Worm (Caenorhabditis elegans): ENCODE measurements around the gene lbp-3.
A peak's percentile ranks its signal among the peaks of the same experiment; 100 is the strongest.

ce11 chrX:3283189-3283588 is 26.0 kb downstream of the lbp-3 start:
- TF ChIP-seq nhr-11 (tag; optimal IDR thresholded peaks at IDR 0.05) (no peak), dmd-4 (tag; optimal IDR thresholded peaks at IDR 0.05; ENCODE audit: borderline replicate concordance) (no peak), unc-3 (GFP tag; conservative IDR thresholded peaks at IDR 0.05) (no peak), unc-3 (tag; optimal IDR thresholded peaks at IDR 0.05) (no peak), pros-1 (tag; optimal IDR thresholded peaks at IDR 0.05) (no peak), lim-6 (tag; optimal IDR thresholded peaks at IDR 0.05) (no peak), mec-3 (tag; optimal IDR thresholded peaks at IDR 0.05; ENCODE audit: borderline replicate concordance) (no peak), pha-4 (tag; optimal IDR thresholded peaks at IDR 0.05) (no peak), ceh-31 (tag; optimal IDR thresholded peaks at IDR 0.05) (no peak), pag-3 (tag; optimal IDR thresholded peaks at IDR 0.05; ENCODE audit: borderline replicate concordance) (no peak), ama-1 (optimal IDR thresholded peaks at IDR 0.05) (no peak), elt-2 (tag; optimal IDR thresholded peaks at IDR 0.05) (peak; percentile 3), C08G9.2 (tag; optimal IDR thresholded peaks at IDR 0.05) (no peak), ets-4 (tag; optimal IDR thresholded peaks at IDR 0.05) (no peak)

Measured in whole organism, late embryonic.